Worm (Caenorhabditis elegans): ENCODE results near the gene C40C9.3.
A peak's percentile ranks its signal among the peaks of the same experiment; 100 is the strongest.

Gene C40C9.3

DNA sequence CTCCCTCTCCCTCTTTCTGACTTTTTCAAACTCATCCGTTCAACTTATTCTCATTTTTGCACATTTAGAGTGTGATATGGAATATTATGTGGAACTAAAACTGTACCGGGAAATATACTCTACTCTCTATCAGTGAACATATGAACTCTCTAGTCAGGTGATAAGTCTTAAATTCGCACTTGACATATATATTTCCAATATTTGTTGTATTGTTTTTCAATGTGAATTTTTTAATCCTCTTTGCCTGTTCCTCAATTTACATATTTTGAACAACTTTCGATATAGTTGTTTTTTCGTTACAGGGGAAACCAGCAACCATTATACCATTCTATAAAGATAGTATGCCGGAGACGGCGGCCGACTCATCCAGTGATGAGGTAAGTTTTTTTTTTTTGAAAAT, 12.8 kb downstream of the C40C9.3 start, which contains the start of gene C04A11.1:
TSS of gene C04A11.1 (plus strand) at position 301 of the 400 bp plus-strand sequence.
- no peak for TF ChIP-seq akir-1 (GFP tag; optimal IDR thresholded peaks at IDR 0.05)
- no peak for TF ChIP-seq repo-1 (tag; optimal IDR thresholded peaks at IDR 0.05)
- no peak for TF ChIP-seq ekl-4 (GFP tag; IDR thresholded peaks at IDR 0.05)
- TF ChIP-seq egl-44 (GFP tag; IDR thresholded peaks at IDR 0.05): no peak
- no peak for TF ChIP-seq nhr-179 (tag; optimal IDR thresholded peaks at IDR 0.05)
- no peak for TF ChIP-seq lsy-27 (tag; optimal IDR thresholded peaks at IDR 0.05; ENCODE audit: borderline replicate concordance, insufficient read depth)
- no peak for TF ChIP-seq F39B2.1 (GFP tag; IDR thresholded peaks at IDR 0.05)
- TF ChIP-seq snpc-3.4 (tag; optimal IDR thresholded peaks at IDR 0.05): no peak
- no peak for TF ChIP-seq Y79H2A.3 (GFP tag; conservative IDR thresholded peaks at IDR 0.05)
- TF ChIP-seq K12H6.12 (tag; optimal IDR thresholded peaks at IDR 0.05): no peak
- no peak for TF ChIP-seq cebp-1 (GFP tag; IDR thresholded peaks at IDR 0.05)
- TF ChIP-seq cebp-1 (tag; optimal IDR thresholded peaks at IDR 0.05): no peak
- no peak for TF ChIP-seq zfh-2 (GFP tag; conservative IDR thresholded peaks at IDR 0.05)
- TF ChIP-seq B0019.2 (GFP tag; conservative IDR thresholded peaks at IDR 0.05): no peak
- no peak for TF ChIP-seq C06A6.2 (GFP tag; conservative IDR thresholded peaks at IDR 0.05)
- no peak for TF ChIP-seq gei-17 (GFP tag; optimal IDR thresholded peaks at IDR 0.05)
- no peak for TF ChIP-seq ceh-58 (GFP tag; IDR thresholded peaks at IDR 0.05)
- TF ChIP-seq atf-7 (tag; optimal IDR thresholded peaks at IDR 0.05): no peak

DNA sequence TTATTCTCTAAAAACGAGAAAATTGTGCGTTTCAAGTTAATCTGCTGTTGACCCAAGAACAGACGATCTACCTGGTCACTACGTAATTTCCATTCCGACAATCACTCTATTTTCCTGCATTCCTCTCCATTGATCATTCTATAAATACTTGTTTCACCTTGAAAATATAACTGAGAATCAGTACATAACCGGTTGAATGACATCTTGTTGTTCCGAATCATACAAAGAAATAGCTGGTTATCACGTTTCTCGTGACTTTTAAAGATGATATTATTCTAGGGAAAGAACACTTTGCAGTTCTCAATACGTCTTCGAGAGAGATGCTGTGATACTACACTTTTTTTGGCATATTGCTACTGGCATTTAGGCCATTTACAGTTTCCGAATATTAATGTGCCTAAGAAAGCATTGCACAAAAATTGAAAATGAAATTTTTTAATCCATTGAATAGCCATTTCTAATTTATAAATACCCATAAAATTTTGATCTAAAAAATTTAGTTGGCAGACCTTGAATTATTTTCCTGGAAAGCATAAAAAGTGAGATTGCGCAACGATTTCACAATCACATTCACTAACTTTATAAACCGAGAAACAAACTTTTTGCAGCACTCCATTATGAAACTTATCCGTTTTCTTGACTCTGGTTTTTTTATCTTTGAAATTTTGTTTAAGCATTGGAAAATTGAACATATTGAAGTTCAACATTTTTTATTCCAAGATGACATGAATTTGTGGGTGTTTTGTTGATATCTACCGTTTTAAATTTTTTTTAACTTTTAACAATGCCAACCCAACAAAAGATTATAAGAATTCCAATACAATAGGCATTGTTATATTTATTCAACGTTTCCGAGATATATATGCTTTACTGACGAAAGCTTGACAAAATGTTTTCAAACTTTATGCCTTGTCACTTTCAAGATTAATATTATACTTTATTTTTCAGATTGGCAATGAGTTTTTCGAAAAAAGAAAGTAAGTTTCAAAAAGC, 16.5 kb downstream of the C40C9.3 start, which contains the start of gene C04A11.5:
TSS of gene C04A11.5 (plus strand) at position 943 of the 993 bp plus-strand sequence.
- no peak for TF ChIP-seq mel-28 (tag; optimal IDR thresholded peaks at IDR 0.05; ENCODE audit: borderline replicate concordance)
- no peak for TF ChIP-seq cebp-1 (GFP tag; IDR thresholded peaks at IDR 0.05)
- TF ChIP-seq cebp-1 (tag; optimal IDR thresholded peaks at IDR 0.05): peak; percentile 52
- TF ChIP-seq rcor-1 (GFP tag; IDR thresholded peaks at IDR 0.05): no peak
- TF ChIP-seq ztf-18 (tag; optimal IDR thresholded peaks at IDR 0.05): no peak
- TF ChIP-seq hlh-12 (tag; optimal IDR thresholded peaks at IDR 0.05): no peak

DNA sequence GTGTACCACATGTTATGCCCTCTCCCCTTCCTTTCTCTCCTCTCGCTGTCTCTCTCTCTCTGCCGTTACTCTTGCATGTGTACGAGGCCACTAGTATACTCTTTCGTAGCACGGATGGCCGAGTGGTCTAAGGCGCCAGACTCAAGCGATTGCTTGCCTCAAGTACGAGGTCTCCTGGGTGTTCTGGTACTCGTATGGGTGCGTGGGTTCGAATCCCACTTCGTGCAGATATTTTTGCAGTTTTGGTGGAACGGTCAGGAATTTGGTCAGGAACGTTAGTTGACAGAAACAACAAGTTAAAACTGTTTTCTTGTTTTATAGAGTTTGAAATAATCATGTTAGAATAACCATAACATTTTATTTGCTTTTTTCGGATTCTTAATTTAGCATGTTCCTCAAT, 18.0 kb downstream of the C40C9.3 start:
- TF ChIP-seq ztf-26 (tag; optimal IDR thresholded peaks at IDR 0.05): peak; percentile 89
- TF ChIP-seq nhr-27 (tag; optimal IDR thresholded peaks at IDR 0.05): peak; percentile 79
- TF ChIP-seq F23B12.7 (tag; optimal IDR thresholded peaks at IDR 0.05; ENCODE audit: insufficient read depth): peak; percentile 73
- 0 out of 2 replicates have a peak, but pooled peaks have one; percentile 54 for TF ChIP-seq Y67H2A.10 (GFP tag; conservative IDR thresholded peaks at IDR 0.05)
- TF ChIP-seq somi-1 (GFP tag; optimal IDR thresholded peaks at IDR 0.05): peak; percentile 83
- no peak for TF ChIP-seq nfya-1 (tag; optimal IDR thresholded peaks at IDR 0.05; ENCODE audit: borderline replicate concordance, insufficient read depth)
- peak; percentile 99 for TF ChIP-seq B0261.1 (tag; optimal IDR thresholded peaks at IDR 0.05)
- TF ChIP-seq zfh-2 (GFP tag; conservative IDR thresholded peaks at IDR 0.05): peak; percentile 82
- TF ChIP-seq xnd-1 (tag; optimal IDR thresholded peaks at IDR 0.05): no peak
- peak; percentile 88; the same call in 1 of the 2 replicates for TF ChIP-seq madf-3 (GFP tag; IDR thresholded peaks at IDR 0.05)
- TF ChIP-seq pbrm-1 (GFP tag; IDR thresholded peaks at IDR 0.05): peak; percentile 91
- peak; percentile 64; the same call in 1 of the 2 replicates for TF ChIP-seq aptf-2 (GFP tag; conservative IDR thresholded peaks at IDR 0.05)
- TF ChIP-seq T26A5.8 (tag; optimal IDR thresholded peaks at IDR 0.05): peak; percentile 94
- TF ChIP-seq ZK185.1 (tag; optimal IDR thresholded peaks at IDR 0.05; ENCODE audit: poor library complexity, severe bottlenecking): peak; percentile 97
- peak; percentile 87 for TF ChIP-seq nhr-179 (tag; optimal IDR thresholded peaks at IDR 0.05)
- peak; percentile 98 for TF ChIP-seq tbp1 (GFP tag; optimal IDR thresholded peaks at IDR 0.05)
- TF ChIP-seq nfya-2 (GFP tag; IDR thresholded peaks at IDR 0.05): no peak
- peak; percentile 91; the same call in 1 of the 2 replicates for TF ChIP-seq bed-1 (GFP tag; IDR thresholded peaks at IDR 0.05)
- peak; percentile 78 for TF ChIP-seq egl-18 (GFP tag; IDR thresholded peaks at IDR 0.05)
- TF ChIP-seq B0035.1 (tag; optimal IDR thresholded peaks at IDR 0.05): peak; percentile 90
- TF ChIP-seq chd-7 (tag; optimal IDR thresholded peaks at IDR 0.05): peak; percentile 97
- peak; percentile 90 for TF ChIP-seq madf-10 (tag; optimal IDR thresholded peaks at IDR 0.05)
- peak; percentile 89 for TF ChIP-seq T07F8.4 (tag; optimal IDR thresholded peaks at IDR 0.05)
- TF ChIP-seq Y79H2A.3 (GFP tag; conservative IDR thresholded peaks at IDR 0.05): 0 out of 2 replicates have a peak, but pooled peaks have one; percentile 44

Data from whole organism, young adult.